Worm (Caenorhabditis elegans) whole organism, young adult: Measurements from ENCODE around the gene B0303.7.

ENCODE experiments used
- B0035.1 ChIP-seq: sonication (generic microtip); optimal IDR thresholded peaks from 2 replicates; lab custom pipeline; 2016; ENCODE audit warnings: missing genetic modification characterization, mild to moderate bottlenecking, missing compliant biosample characterization, missing genotype, missing genetic modification reagents
- B0261.1 ChIP-seq: sonication (generic microtip); optimal IDR thresholded peaks from 2 replicates; lab custom pipeline; 2016; ENCODE audit warnings: mild to moderate bottlenecking, missing genetic modification characterization, moderate library complexity, missing compliant biosample characterization
- F10E7.11 ChIP-seq: sonication (generic microtip); optimal IDR thresholded peaks from 2 replicates; lab custom pipeline; 2017; ENCODE audit warnings: mild to moderate bottlenecking, missing genetic modification characterization, moderate library complexity, missing compliant biosample characterization
- F57C9.4 ChIP-seq: sonication (generic microtip); optimal IDR thresholded peaks from 2 replicates; lab custom pipeline; 2017; ENCODE audit warnings: mild to moderate bottlenecking, missing genetic modification characterization, missing compliant biosample characterization
- K11D2.4 ChIP-seq: fragments of 200-800 bp; sonication (Bioruptor generic); IDR thresholded peaks from 2 replicates; pipeline ENCODE4 v1.3.6; 2022; ENCODE audit warnings: missing genetic modification reagents, missing genetic modification characterization, missing compliant biosample characterization
- K12H6.12 ChIP-seq: fragments of 200-800 bp; sonication (Bioruptor generic); optimal IDR thresholded peaks from 2 replicates; lab custom pipeline; 2018; ENCODE audit warnings: mild to moderate bottlenecking, missing genetic modification characterization, missing compliant biosample characterization
- Y53G8AR.9 ChIP-seq: fragments of 200-800 bp; sonication (Bioruptor generic); conservative IDR thresholded peaks from 2 replicates; pipeline ENCODE4 v1.3.6; 2022; ENCODE audit warnings: missing genetic modification reagents, missing genetic modification characterization, missing compliant biosample characterization
- ama-1 ChIP-seq, 3 experiments: fragments of 150-350 bp in 1 of 3; sonication (generic microtip) in 2 of 3; optimal IDR thresholded peaks; 2 replicates each; lab custom pipeline; 2014 to 2018; ENCODE audit warnings: missing biosample characterization in 2 of 3, missing genetic modification characterization in 2 of 3, missing genetic modification reagents in 2 of 3
- aptf-2 ChIP-seq: fragments of 200-800 bp; sonication (Bioruptor generic); conservative IDR thresholded peaks from 2 replicates; pipeline ENCODE4 v1.3.6; 2022; ENCODE audit warnings: missing genetic modification reagents, missing genetic modification characterization, missing compliant biosample characterization
- athp-1 ChIP-seq: sonication (generic microtip); optimal IDR thresholded peaks from 2 replicates; lab custom pipeline; 2017; ENCODE audit warnings: mild to moderate bottlenecking, missing genetic modification characterization, missing compliant biosample characterization
- attf-3 ChIP-seq: fragments of 200-800 bp; sonication (Bioruptor generic); conservative IDR thresholded peaks from 2 replicates; pipeline ENCODE4 v1.3.6; 2022; ENCODE audit warnings: missing genetic modification reagents, missing genetic modification characterization, missing compliant biosample characterization
- attf-5 ChIP-seq: fragments of 200-800 bp; sonication (Bioruptor generic); optimal IDR thresholded peaks from 2 replicates; lab custom pipeline; 2018; ENCODE audit warnings: mild to moderate bottlenecking, missing genetic modification characterization, missing compliant biosample characterization
- attf-6 ChIP-seq: fragments of 200-800 bp; sonication (Bioruptor generic); IDR thresholded peaks from 2 replicates; pipeline ENCODE4 v1.3.6; 2022; ENCODE audit warnings: missing genetic modification reagents, missing genetic modification characterization, missing compliant biosample characterization
- bed-2 ChIP-seq: fragments of 200-800 bp; sonication (Bioruptor generic); IDR thresholded peaks from 2 replicates; pipeline ENCODE4 v1.3.6; 2022; ENCODE audit warnings: missing genetic modification reagents, missing genetic modification characterization, missing compliant biosample characterization
- ceh-27 ChIP-seq: fragments of 200-800 bp; sonication (Bioruptor generic); optimal IDR thresholded peaks from 2 replicates; lab custom pipeline; 2018; ENCODE audit warnings: mild to moderate bottlenecking, missing genetic modification characterization, moderate library complexity, missing compliant biosample characterization
- ceh-40 ChIP-seq: fragments of 200-800 bp; sonication (Bioruptor generic); IDR thresholded peaks from 2 replicates; pipeline ENCODE4 v1.3.6; 2022; ENCODE audit warnings: missing genetic modification characterization, missing compliant biosample characterization
- ceh-58 ChIP-seq: fragments of 200-800 bp; sonication (Bioruptor generic); IDR thresholded peaks from 2 replicates; pipeline ENCODE4 v1.3.6; 2022; ENCODE audit warnings: missing genetic modification characterization, missing compliant biosample characterization
- ceh-79 ChIP-seq: sonication (generic microtip); optimal IDR thresholded peaks from 2 replicates; lab custom pipeline; 2017; ENCODE audit warnings: mild to moderate bottlenecking, missing genetic modification characterization, missing compliant biosample characterization
- die-1 ChIP-seq: sonication (generic microtip); optimal IDR thresholded peaks from 2 replicates; lab custom pipeline; 2016; ENCODE audit warnings: missing genotype, mild to moderate bottlenecking, missing genetic modification characterization, missing compliant biosample characterization
- ets-4 ChIP-seq: fragments of 200-800 bp; sonication (Bioruptor generic); optimal IDR thresholded peaks from 2 replicates; lab custom pipeline; 2018; ENCODE audit warnings: mild to moderate bottlenecking, missing genetic modification characterization, missing compliant biosample characterization
- gei-17 ChIP-seq: fragments of 200-800 bp; sonication (Bioruptor generic); optimal IDR thresholded peaks from 2 replicates; lab custom pipeline; 2018; ENCODE audit warnings: mild to moderate bottlenecking, missing genetic modification characterization, missing compliant biosample characterization
- hmg-1.2 ChIP-seq: fragments of 200-800 bp; sonication (Bioruptor generic); IDR thresholded peaks from 2 replicates; pipeline ENCODE4 v1.3.6; 2022; ENCODE audit warnings: missing genetic modification reagents, missing genetic modification characterization, missing compliant biosample characterization
- lir-1 ChIP-seq: fragments of 200-800 bp; sonication (Bioruptor generic); conservative IDR thresholded peaks from 2 replicates; pipeline ENCODE4 v1.3.6; 2022; ENCODE audit warnings: missing genetic modification reagents, missing genetic modification characterization, missing compliant biosample characterization
- lsl-1 ChIP-seq: fragments of 200-800 bp; sonication (Bioruptor generic); optimal IDR thresholded peaks from 2 replicates; lab custom pipeline; 2018; ENCODE audit warnings: mild to moderate bottlenecking, missing genetic modification characterization, moderate library complexity, missing compliant biosample characterization
- madf-3 ChIP-seq: fragments of 200-800 bp; sonication (Bioruptor generic); IDR thresholded peaks from 2 replicates; pipeline ENCODE4 v1.3.6; 2022; ENCODE audit warnings: missing genetic modification reagents, missing genetic modification characterization, missing compliant biosample characterization
- mcd-1 ChIP-seq: fragments of 200-800 bp; sonication (Bioruptor generic); IDR thresholded peaks from 2 replicates; pipeline ENCODE4 v1.3.6; 2022; ENCODE audit warnings: missing genetic modification reagents, missing genetic modification characterization, missing compliant biosample characterization
- mel-28 ChIP-seq: sonication (generic microtip); optimal IDR thresholded peaks from 2 replicates; lab custom pipeline; 2016; ENCODE audit warnings: borderline replicate concordance, mild to moderate bottlenecking, missing genetic modification characterization, missing compliant biosample characterization
- nhr-80 ChIP-seq: sonication (generic microtip); optimal IDR thresholded peaks from 2 replicates; lab custom pipeline; 2016; ENCODE audit warnings: missing genetic modification characterization, missing compliant biosample characterization
- nhr-90 ChIP-seq: sonication (generic microtip); optimal IDR thresholded peaks from 2 replicates; lab custom pipeline; 2016; ENCODE audit warnings: missing genotype, mild to moderate bottlenecking, missing genetic modification characterization, missing compliant biosample characterization
- pbrm-1 ChIP-seq: fragments of 200-800 bp; sonication (Bioruptor generic); IDR thresholded peaks from 2 replicates; pipeline ENCODE4 v1.3.6; 2022; ENCODE audit warnings: missing genetic modification reagents, missing genetic modification characterization, missing compliant biosample characterization
- somi-1 ChIP-seq: fragments of 200-800 bp; sonication (Bioruptor generic); optimal IDR thresholded peaks from 2 replicates; lab custom pipeline; 2018; ENCODE audit warnings: mild to moderate bottlenecking, missing genetic modification characterization, missing compliant biosample characterization
- unc-62 ChIP-seq: fragments of 150-350 bp; optimal IDR thresholded peaks from 2 replicates; lab custom pipeline; 2014; ENCODE audit warnings: missing biosample characterization, missing genetic modification reagents, missing genetic modification characterization
- ztf-26 ChIP-seq: sonication (generic microtip); optimal IDR thresholded peaks from 2 replicates; lab custom pipeline; 2017; ENCODE audit warnings: missing genetic modification characterization, missing compliant biosample characterization
- ztf-28 ChIP-seq: fragments of 200-800 bp; sonication (Bioruptor generic); IDR thresholded peaks from 2 replicates; pipeline ENCODE4 v1.3.6; 2022; ENCODE audit warnings: missing genetic modification reagents, missing genetic modification characterization, missing compliant biosample characterization
- ztf-3 ChIP-seq: fragments of 200-800 bp; sonication (Bioruptor generic); optimal IDR thresholded peaks from 2 replicates; lab custom pipeline; 2018; ENCODE audit warnings: mild to moderate bottlenecking, missing genetic modification characterization, missing compliant biosample characterization

B0303.7 gene

ce11 chrIII:8653457-8653856 lies 40.0 kb upstream of the B0303.7 start (continued):
- TF ChIP-seq B0261.1 (peak; percentile 50), F57C9.4 (tag; lab: Kevin White, UChicago) (no peak), ztf-3 (no peak), gei-17 (GFP tag; lab: Kevin White, UChicago) (no peak), die-1 (peak; percentile 25), aptf-2 (no peak), ceh-79 (tag; lab: Kevin White, UChicago) (no peak), bed-2 (no peak)

ce11 chrIII:8653875-8654386 lies 39.5 kb upstream of the B0303.7 start, which contains the start of gene F22B7.9:
TSS of gene F22B7.9 (minus strand) at chrIII:8653925.
- TF ChIP-seq B0035.1 (tag; lab: Kevin White, UChicago) (no peak), hmg-1.2 (GFP tag; lab: Robert Waterston, UW) (no peak), lsl-1 (no peak), madf-3 (GFP tag; lab: Robert Waterston, UW) (no peak), attf-3 (GFP tag; lab: Robert Waterston, UW) (0 out of 2 replicates have a peak, but pooled peaks have one; percentile 12), ets-4 (GFP tag; lab: Kevin White, UChicago) (no peak), B0261.1 (no peak), F10E7.11 (tag; lab: Kevin White, UChicago) (no peak), ceh-27 (GFP tag; lab: Kevin White, UChicago) (no peak), nhr-80 (tag; lab: Kevin White, UChicago) (no peak), lir-1 (no peak), mel-28 (tag; lab: Kevin White, UChicago) (no peak), attf-5 (GFP tag; lab: Kevin White, UChicago) (no peak), K12H6.12 (peak; percentile 23), Y53G8AR.9 (GFP tag; lab: Robert Waterston, UW) (no peak), nhr-90 (no peak), ztf-26 (tag; lab: Kevin White, UChicago) (no peak), mcd-1 (GFP tag; lab: Robert Waterston, UW) (no peak), ceh-58 (GFP tag; lab: Robert Waterston, UW) (no peak), pbrm-1 (GFP tag; lab: Robert Waterston, UW) (no peak), attf-6 (GFP tag; lab: Robert Waterston, UW) (no peak), ama-1 (optimal IDR thresholded peaks at IDR 0.05; lab: Kevin White, UChicago) (peak; percentile 82), ama-1 (GFP tag; optimal IDR thresholded peaks at IDR 0.05; lab: Kevin White, UChicago) (no peak), athp-1 (tag; lab: Kevin White, UChicago) (no peak), K11D2.4 (GFP tag; lab: Robert Waterston, UW) (0 out of 2 replicates have a peak, but pooled peaks have one; percentile 23), ceh-40 (no peak), die-1 (no peak)

ce11 chrIII:8654400-8654980 lies 38.9 kb upstream of the B0303.7 start:
- TF ChIP-seq somi-1 (GFP tag; lab: Kevin White, UChicago): peak; percentile 33
- no peak for TF ChIP-seq ztf-28 (GFP tag; lab: Robert Waterston, UW)

- TF ChIP-seq unc-62 (GFP tag; lab: Kevin White, UChicago) (no peak), ztf-26 (tag; lab: Kevin White, UChicago) (peak; percentile 14)
Measured at ce11 chrIII:8655412-8655811, 38.0 kb upstream of the B0303.7 start.
